Fruit fly (Drosophila melanogaster): Measurements from ENCODE around the gene DppIII.
A peak's percentile ranks its signal among the peaks of the same experiment; 100 is the strongest.

DNA sequence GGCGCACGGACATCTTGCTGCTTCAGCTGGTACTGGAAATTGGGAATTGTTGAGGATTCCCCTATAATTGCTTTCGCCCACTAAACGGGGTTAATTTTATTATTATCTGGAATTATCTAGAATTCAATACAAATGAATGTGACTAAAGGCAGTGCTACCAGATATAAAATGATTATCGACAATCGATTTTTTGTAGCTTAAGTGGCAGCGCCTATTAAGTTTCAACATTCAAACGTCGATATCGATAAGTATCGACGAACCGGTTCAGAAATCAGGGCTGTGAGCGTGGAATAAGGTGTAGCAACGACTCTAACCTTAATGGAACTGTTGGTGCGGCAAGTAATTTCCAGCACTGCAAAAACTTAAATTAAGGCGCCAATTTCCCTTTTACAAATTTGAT is 39.1 kb upstream of the DppIII start, which contains the start of gene Sgt1:
- peak; percentile 34 to 63 for TF ChIP-seq CTCF (optimal IDR thresholded peaks at IDR 0.05)
- no peak for TF ChIP-seq CG8478 (optimal IDR thresholded peaks at IDR 0.05)
